Fruit fly (Drosophila melanogaster): ENCODE data around the gene CG43438.

- TF ChIP-seq Pif1B (GFP tag; optimal IDR thresholded peaks at IDR 0.05) = no peak
- TF ChIP-seq CG14655 (GFP tag; optimal IDR thresholded peaks at IDR 0.05) = no peak
Measured at dm6 chr2L:11530952-11531351, 5.0 kb upstream of the CG43438 start, which contains the start of gene CG31706.
